Fruit fly (Drosophila melanogaster) Kc167 (cell line): Measurements from ENCODE around the gene rump.

Experiments
- Myc ChIP-seq: fragments of >200 bp; optimal IDR thresholded peaks from 2 replicates; lab custom pipeline; 2017; ENCODE audit warnings: missing external identifiers
- Sin3A ChIP-seq: fragments of >200 bp; optimal IDR thresholded peaks from 2 replicates; lab custom pipeline; 2018; ENCODE audit warnings: missing external identifiers
- h ChIP-seq: fragments of >200 bp; optimal IDR thresholded peaks from 3 replicates; lab custom pipeline; 2018; ENCODE audit warnings: missing external identifiers
- insv ChIP-seq: fragments of >200 bp; optimal IDR thresholded peaks from 3 replicates; lab custom pipeline; 2018; ENCODE audit warnings: missing external identifiers
- psq ChIP-seq: fragments of >200 bp; optimal IDR thresholded peaks from 2 replicates; lab custom pipeline; 2017; ENCODE audit warnings: missing external identifiers
- ttk ChIP-seq: sonication (Bioruptor generic); optimal IDR thresholded peaks from 2 replicates; lab custom pipeline; 2017; ENCODE audit warnings: missing external identifiers

Gene rump

dm6 chr3R:9493627-9494626, 16.2 kb downstream of the rump start, which contains the start of gene CG16779:
TSS of gene CG16779 (minus strand) at chr3R:9493677.
- TF ChIP-seq ttk (lab: Kevin White, UChicago) (no peak), Sin3A (lab: Kevin White, UChicago) (no peak), Myc (lab: Kevin White, UChicago) (no peak), psq (lab: Kevin White, UChicago) (no peak), insv (no peak), h (no peak)

- TF ChIP-seq insv (no peak), h (no peak), psq (lab: Kevin White, UChicago) (no peak), Sin3A (lab: Kevin White, UChicago) (no peak), ttk (lab: Kevin White, UChicago) (no peak), Myc (lab: Kevin White, UChicago) (no peak)
Measured at dm6 chr3R:9492100-9492499, 18.0 kb downstream of the rump start.

- no peak for TF ChIP-seq ttk (lab: Kevin White, UChicago)
- TF ChIP-seq Myc (lab: Kevin White, UChicago) = no peak
- no peak for TF ChIP-seq Sin3A (lab: Kevin White, UChicago)
- TF ChIP-seq psq (lab: Kevin White, UChicago) = no peak
- no peak for TF ChIP-seq insv
- no peak for TF ChIP-seq h
Measured at dm6 chr3R:9491065-9491567, 19.0 kb downstream of the rump start.

dm6 chr3R:9488493-9488892, 21.6 kb downstream of the rump start:
- TF ChIP-seq ttk (lab: Kevin White, UChicago) = no peak
- TF ChIP-seq Myc (lab: Kevin White, UChicago) = no peak
- no peak for TF ChIP-seq Sin3A (lab: Kevin White, UChicago)
- no peak for TF ChIP-seq h
- no peak for TF ChIP-seq psq (lab: Kevin White, UChicago)
- TF ChIP-seq insv = no peak

- no peak for TF ChIP-seq psq (lab: Kevin White, UChicago)
- no peak for TF ChIP-seq Sin3A (lab: Kevin White, UChicago)
Measured at dm6 chr3R:9487961-9488360, 22.2 kb downstream of the rump start.

- no peak for TF ChIP-seq ttk (lab: Kevin White, UChicago)
- TF ChIP-seq psq (lab: Kevin White, UChicago) = no peak
- no peak for TF ChIP-seq h
- TF ChIP-seq Sin3A (lab: Kevin White, UChicago) = no peak
- TF ChIP-seq insv = no peak
- no peak for TF ChIP-seq Myc (lab: Kevin White, UChicago)
Measured at dm6 chr3R:9487561-9487960, 22.6 kb downstream of the rump start.

- TF ChIP-seq Myc (lab: Kevin White, UChicago) (no peak), insv (no peak), ttk (lab: Kevin White, UChicago) (no peak), psq (lab: Kevin White, UChicago) (no peak), h (no peak), Sin3A (lab: Kevin White, UChicago) (no peak)
Measured at dm6 chr3R:9480396-9480795, 29.7 kb downstream of the rump start.

- TF ChIP-seq Sin3A (lab: Kevin White, UChicago) (no peak), h (no peak), Myc (lab: Kevin White, UChicago) (no peak)
Measured at dm6 chr3R:9468109-9468508, 42.0 kb downstream of the rump start.

dm6 chr3R:9460488-9461150, 49.5 kb downstream of the rump start, which contains the start of gene GstZ2:
TSS of gene GstZ2 (minus strand) at chr3R:9460652.
- TF ChIP-seq ttk (lab: Kevin White, UChicago) = no peak
- TF ChIP-seq psq (lab: Kevin White, UChicago) = no peak
- TF ChIP-seq Myc (lab: Kevin White, UChicago) = no peak
- no peak for TF ChIP-seq Sin3A (lab: Kevin White, UChicago)
- no peak for TF ChIP-seq insv
- TF ChIP-seq h = no peak

- no peak for TF ChIP-seq insv
- TF ChIP-seq Myc (lab: Kevin White, UChicago) = no peak
- no peak for TF ChIP-seq h
- TF ChIP-seq ttk (lab: Kevin White, UChicago) = no peak
- no peak for TF ChIP-seq psq (lab: Kevin White, UChicago)
- no peak for TF ChIP-seq Sin3A (lab: Kevin White, UChicago)
Measured at dm6 chr3R:9459385-9460285, 50.5 kb downstream of the rump start.

dm6 chr3R:9456373-9456772, 53.8 kb downstream of the rump start, which contains the start of gene GstZ1:
TSS of gene GstZ1 (minus strand) at chr3R:9456546.
- TF ChIP-seq insv (no peak), Myc (lab: Kevin White, UChicago) (no peak), h (no peak), psq (lab: Kevin White, UChicago) (no peak), Sin3A (lab: Kevin White, UChicago) (no peak), ttk (lab: Kevin White, UChicago) (no peak)
